Worm (Caenorhabditis elegans): Measurements from ENCODE around the gene plg-1.
A peak's percentile ranks its signal among the peaks of the same experiment; 100 is the strongest.

plg-1 gene

ce11 chrIII:8878960-8879359 is 26.9 kb downstream of the plg-1 start:
- no peak for TF ChIP-seq nfya-1 (tag; optimal IDR thresholded peaks at IDR 0.05)
- TF ChIP-seq gmeb-2 (tag; optimal IDR thresholded peaks at IDR 0.05): no peak
- no peak for TF ChIP-seq hlh-30 (tag; optimal IDR thresholded peaks at IDR 0.05; ENCODE audit: insufficient read depth)
- TF ChIP-seq hlh-13 (GFP tag; optimal IDR thresholded peaks at IDR 0.05): no peak
- no peak for TF ChIP-seq fax-1 (tag; optimal IDR thresholded peaks at IDR 0.05)
- TF ChIP-seq C08G9.2 (tag; optimal IDR thresholded peaks at IDR 0.05): no peak
- no peak for TF ChIP-seq fkh-6 (tag; optimal IDR thresholded peaks at IDR 0.05)
- TF ChIP-seq dmd-4 (tag; optimal IDR thresholded peaks at IDR 0.05; ENCODE audit: borderline replicate concordance): no peak
- TF ChIP-seq ztf-16 (tag; optimal IDR thresholded peaks at IDR 0.05): no peak
- no peak for TF ChIP-seq ceh-22 (tag; optimal IDR thresholded peaks at IDR 0.05)
- no peak for TF ChIP-seq lin-11 (tag; optimal IDR thresholded peaks at IDR 0.05)
- TF ChIP-seq zip-5 (tag; optimal IDR thresholded peaks at IDR 0.05): no peak
- TF ChIP-seq ttx-3 (tag; optimal IDR thresholded peaks at IDR 0.05): no peak
- no peak for TF ChIP-seq T23F11.4 (GFP tag; optimal IDR thresholded peaks at IDR 0.05)
- TF ChIP-seq ceh-19 (GFP tag; optimal IDR thresholded peaks at IDR 0.05): no peak
- TF ChIP-seq elt-2 (tag; optimal IDR thresholded peaks at IDR 0.05): no peak
- TF ChIP-seq hlh-6 (tag; optimal IDR thresholded peaks at IDR 0.05): no peak
- no peak for TF ChIP-seq unc-55 (GFP tag; optimal IDR thresholded peaks at IDR 0.05)

DNA sequence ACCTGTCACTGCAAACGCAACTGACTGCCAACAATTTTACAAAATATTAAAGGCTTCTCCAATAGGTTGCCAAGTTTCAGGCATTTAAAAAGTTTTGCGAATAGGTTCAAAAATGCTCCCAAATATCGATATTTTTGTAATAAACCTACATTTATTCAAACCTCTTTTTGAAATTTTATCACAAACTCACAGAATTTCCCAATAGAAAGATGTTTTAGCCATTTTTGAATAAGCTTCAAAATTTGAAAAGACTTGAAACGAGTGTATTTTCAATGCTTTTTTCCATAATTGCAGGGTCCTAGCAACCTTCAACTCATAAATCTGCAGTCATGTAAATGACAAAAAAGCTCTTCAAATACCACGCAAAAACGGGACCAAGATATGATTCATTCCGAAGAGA is 30.3 kb downstream of the plg-1 start:
- TF ChIP-seq nhr-232 (tag; optimal IDR thresholded peaks at IDR 0.05) (no peak), ama-1 (optimal IDR thresholded peaks at IDR 0.05) (no peak), ceh-24 (tag; optimal IDR thresholded peaks at IDR 0.05) (no peak), F13H6.1 (tag; optimal IDR thresholded peaks at IDR 0.05) (no peak), hlh-8 (tag; optimal IDR thresholded peaks at IDR 0.05) (no peak), ztf-16 (tag; optimal IDR thresholded peaks at IDR 0.05) (no peak), pha-2 (tag; optimal IDR thresholded peaks at IDR 0.05) (no peak), C38D4.7 (GFP tag; optimal IDR thresholded peaks at IDR 0.05) (no peak)

DNA sequence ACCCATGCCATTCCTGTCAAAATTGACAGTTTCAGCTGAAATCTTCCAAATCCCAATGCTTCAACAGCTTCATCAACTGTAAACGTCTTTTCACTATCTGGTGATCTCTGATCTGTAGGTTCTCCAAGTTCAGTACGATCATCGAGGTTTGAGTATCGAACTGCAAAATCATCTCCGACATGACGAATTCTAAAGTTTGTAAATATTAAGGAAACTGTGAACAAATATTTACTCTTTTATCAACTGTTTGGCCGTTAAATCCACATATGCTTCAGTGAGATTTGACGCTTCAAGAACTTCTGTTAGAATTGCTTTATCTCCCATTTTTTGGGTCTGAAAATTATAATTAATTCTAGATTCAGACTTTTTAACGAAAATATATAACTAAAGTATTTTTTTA is 33.1 kb downstream of the plg-1 start, which contains the start of gene svop-1:
Gene svop-1, minus strand, starts transcription at position 339 of the 400 bp plus-strand sequence.
- no peak for TF ChIP-seq ceh-18 (tag; optimal IDR thresholded peaks at IDR 0.05)
- TF ChIP-seq ttx-3 (tag; optimal IDR thresholded peaks at IDR 0.05): no peak
- no peak for TF ChIP-seq dve-1 (tag; optimal IDR thresholded peaks at IDR 0.05)
- no peak for TF ChIP-seq ets-4 (tag; optimal IDR thresholded peaks at IDR 0.05)
- no peak for TF ChIP-seq ahr-1 (tag; optimal IDR thresholded peaks at IDR 0.05)
- no peak for TF ChIP-seq pha-4 (tag; optimal IDR thresholded peaks at IDR 0.05)
- TF ChIP-seq gmeb-2 (tag; optimal IDR thresholded peaks at IDR 0.05): no peak
- no peak for TF ChIP-seq C08G9.2 (tag; optimal IDR thresholded peaks at IDR 0.05)
- TF ChIP-seq hlh-13 (GFP tag; optimal IDR thresholded peaks at IDR 0.05): no peak
- TF ChIP-seq ceh-24 (tag; optimal IDR thresholded peaks at IDR 0.05): no peak
- TF ChIP-seq sdc-2 (tag; optimal IDR thresholded peaks at IDR 0.05): no peak
- no peak for TF ChIP-seq elt-4 (tag; optimal IDR thresholded peaks at IDR 0.05)
- TF ChIP-seq hlh-6 (tag; optimal IDR thresholded peaks at IDR 0.05): no peak
- TF ChIP-seq unc-3 (GFP tag; conservative IDR thresholded peaks at IDR 0.05): no peak
- no peak for TF ChIP-seq unc-3 (tag; optimal IDR thresholded peaks at IDR 0.05)
- TF ChIP-seq pros-1 (tag; optimal IDR thresholded peaks at IDR 0.05): no peak
- TF ChIP-seq ceh-30 (tag; optimal IDR thresholded peaks at IDR 0.05): no peak
- no peak for TF ChIP-seq hlh-8 (tag; optimal IDR thresholded peaks at IDR 0.05)
- no peak for TF ChIP-seq fkh-6 (tag; optimal IDR thresholded peaks at IDR 0.05)

ce11 chrIII:8886309-8886708 is 34.2 kb downstream of the plg-1 start:
- no peak for TF ChIP-seq rnt-1 (tag; optimal IDR thresholded peaks at IDR 0.05)
- TF ChIP-seq ceh-18 (tag; optimal IDR thresholded peaks at IDR 0.05): peak; percentile 10
- TF ChIP-seq ceh-31 (tag; optimal IDR thresholded peaks at IDR 0.05): peak; percentile 30
- no peak for TF ChIP-seq ceh-48 (tag; optimal IDR thresholded peaks at IDR 0.05)
- no peak for TF ChIP-seq pros-1 (tag; optimal IDR thresholded peaks at IDR 0.05)
- no peak for TF ChIP-seq pax-1 (tag; optimal IDR thresholded peaks at IDR 0.05)
- no peak for TF ChIP-seq lim-6 (tag; optimal IDR thresholded peaks at IDR 0.05)
- TF ChIP-seq sox-4 (tag; optimal IDR thresholded peaks at IDR 0.05): no peak
- TF ChIP-seq ceh-2 (tag; optimal IDR thresholded peaks at IDR 0.05): peak; percentile 8
- TF ChIP-seq dmd-4 (tag; optimal IDR thresholded peaks at IDR 0.05; ENCODE audit: borderline replicate concordance): no peak
- peak; percentile 34 for TF ChIP-seq tbx-2 (tag; optimal IDR thresholded peaks at IDR 0.05)
- TF ChIP-seq hlh-6 (tag; optimal IDR thresholded peaks at IDR 0.05): no peak
- peak; percentile 2 for TF ChIP-seq ceh-34 (tag; optimal IDR thresholded peaks at IDR 0.05)
- TF ChIP-seq ceh-19 (GFP tag; optimal IDR thresholded peaks at IDR 0.05): peak; percentile 54
- TF ChIP-seq nfya-1 (tag; optimal IDR thresholded peaks at IDR 0.05): peak; percentile 1
- peak; percentile 26 for TF ChIP-seq unc-42 (tag; optimal IDR thresholded peaks at IDR 0.05)
